Fruit fly (Drosophila melanogaster): ENCODE results near the gene CG43638.

Gene CG43638

DNA sequence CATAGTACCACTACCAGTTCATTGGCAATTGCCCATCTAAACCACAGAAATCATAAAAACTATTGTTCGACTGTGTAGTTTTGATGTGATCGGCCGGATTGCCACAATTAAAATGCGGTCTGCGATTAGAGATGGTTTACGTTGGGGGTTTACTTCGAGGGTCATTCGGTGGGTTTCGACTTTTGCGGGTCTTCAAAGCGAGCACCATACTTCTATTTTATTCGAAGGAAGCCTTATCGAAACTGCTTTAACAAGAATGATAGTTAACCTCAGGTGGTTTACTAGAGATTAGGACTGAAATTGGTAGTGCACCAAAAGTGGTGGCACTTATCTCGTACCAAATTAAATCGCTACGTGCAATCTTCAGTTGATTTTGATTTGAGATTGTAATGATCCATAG, 33.6 kb downstream of the CG43638 start:
- TF ChIP-seq Ets98B (GFP tag; IDR thresholded peaks at IDR 0.05): no peak
- TF ChIP-seq CG15710 (tag; optimal IDR thresholded peaks at IDR 0.05): no peak
- TF ChIP-seq CG13204 (GFP tag; optimal IDR thresholded peaks at IDR 0.05): no peak
- TF ChIP-seq CG8159 (tag; optimal IDR thresholded peaks at IDR 0.05): no peak

DNA sequence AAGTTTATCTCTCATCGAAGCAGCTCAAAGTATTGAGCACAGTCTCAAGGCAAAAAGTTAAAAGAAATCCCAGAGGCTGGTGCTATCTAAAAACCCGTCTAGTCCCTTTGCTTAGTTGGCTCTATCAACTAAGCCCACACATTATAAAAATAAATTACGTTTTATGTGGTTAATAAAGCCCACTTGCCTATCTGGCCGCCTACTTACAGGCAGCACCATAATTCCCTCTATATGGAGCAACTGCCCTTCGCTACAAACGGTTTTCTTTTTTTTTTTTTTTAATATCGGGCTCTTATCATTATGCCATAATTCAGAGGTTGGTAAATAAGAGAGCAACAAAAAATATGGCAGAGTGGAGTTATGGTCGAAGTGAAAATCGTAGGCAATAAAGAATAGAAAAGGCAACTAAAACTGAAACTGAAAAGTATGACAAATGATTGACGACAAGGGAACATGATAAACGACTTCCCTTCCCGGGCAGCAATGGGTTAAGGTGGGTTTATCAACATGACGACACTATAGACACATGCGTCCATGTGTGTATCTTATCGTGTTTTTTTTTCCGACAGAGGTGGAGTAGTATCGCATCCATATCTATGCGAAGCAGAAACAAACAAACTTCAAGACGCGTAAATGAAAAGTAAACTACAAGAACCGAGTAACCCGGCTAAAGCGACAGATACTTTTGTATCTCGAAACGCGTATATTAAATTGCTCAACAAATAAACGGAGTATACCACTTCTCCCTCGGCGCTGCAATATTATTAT, 34.4 kb downstream of the CG43638 start:
- TF ChIP-seq CG14655 (GFP tag; optimal IDR thresholded peaks at IDR 0.05) (no peak), CG8159 (tag; optimal IDR thresholded peaks at IDR 0.05) (peak; percentile 14), EcR (GFP tag; optimal IDR thresholded peaks at IDR 0.05) (peak; percentile 26)

DNA sequence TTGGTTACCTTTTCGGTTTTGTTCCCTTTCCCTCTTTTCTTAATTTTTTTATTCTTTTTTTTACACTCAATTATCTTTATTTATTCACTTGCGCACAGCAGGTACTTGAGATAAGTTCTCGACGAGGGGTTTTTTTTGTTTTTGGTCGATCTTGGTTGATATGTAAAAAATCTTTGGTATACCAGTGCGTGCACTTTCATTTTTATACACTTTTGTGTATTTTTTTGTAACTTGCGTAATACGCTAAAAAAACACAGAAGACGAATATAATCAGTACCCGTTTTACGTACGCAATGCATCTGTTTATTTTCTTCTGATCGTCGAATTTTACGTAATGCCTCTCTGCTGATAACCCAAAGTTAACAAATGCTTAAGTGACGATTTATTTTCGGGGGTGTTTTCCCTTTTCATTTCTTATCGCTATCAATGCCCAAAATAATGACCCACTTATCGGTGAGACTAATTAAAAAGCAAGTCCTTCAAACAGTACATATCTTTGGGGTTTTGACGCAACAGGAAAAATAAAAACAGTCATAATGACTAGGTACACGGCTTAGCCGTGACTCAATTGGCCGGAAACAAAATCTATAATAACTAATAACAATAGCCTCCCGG, 35.0 kb downstream of the CG43638 start:
- TF ChIP-seq gl (tag; optimal IDR thresholded peaks at IDR 0.05) (no peak), D1 (tag; optimal IDR thresholded peaks at IDR 0.05) (no peak), Pif1B (GFP tag; optimal IDR thresholded peaks at IDR 0.05) (no peak), CG32121 (GFP tag; IDR thresholded peaks at IDR 0.05) (no peak), Pif1A (GFP tag; optimal IDR thresholded peaks at IDR 0.05) (no peak), CG8301 (tag; optimal IDR thresholded peaks at IDR 0.05) (no peak), CG12605 (GFP tag; IDR thresholded peaks at IDR 0.05) (no peak), CG15710 (tag; optimal IDR thresholded peaks at IDR 0.05) (no peak), CG10348 (GFP tag; IDR thresholded peaks at IDR 0.05) (no peak)

- TF ChIP-seq CG10348 (GFP tag; IDR thresholded peaks at IDR 0.05) (no peak), CG9948 (tag; optimal IDR thresholded peaks at IDR 0.05) (no peak), CG8159 (tag; optimal IDR thresholded peaks at IDR 0.05) (no peak), Ets98B (GFP tag; IDR thresholded peaks at IDR 0.05) (no peak), CG8301 (tag; optimal IDR thresholded peaks at IDR 0.05) (no peak), CG14655 (GFP tag; optimal IDR thresholded peaks at IDR 0.05) (no peak), CG34367 (tag; optimal IDR thresholded peaks at IDR 0.05) (no peak), gl (tag; optimal IDR thresholded peaks at IDR 0.05) (no peak), CG15710 (tag; optimal IDR thresholded peaks at IDR 0.05) (no peak), CG4496 (GFP tag; IDR thresholded peaks at IDR 0.05) (no peak), CG12605 (GFP tag; IDR thresholded peaks at IDR 0.05) (no peak), fd96Ca (GFP tag; IDR thresholded peaks at IDR 0.05) (no peak), D1 (tag; optimal IDR thresholded peaks at IDR 0.05) (no peak), CG13204 (GFP tag; optimal IDR thresholded peaks at IDR 0.05) (no peak)
These were observed 36.0 kb downstream of the CG43638 start for dm6 chr3L:12080423-12080822.

dm6 chr3L:12081679-12082520, 37.5 kb downstream of the CG43638 start, which contains the start of gene Sema5c:
Gene Sema5c, minus strand, starts transcription at chr3L:12081830.
- peak; percentile 58 for TF ChIP-seq CG17806 (tag; optimal IDR thresholded peaks at IDR 0.05)
- TF ChIP-seq CG9948 (tag; optimal IDR thresholded peaks at IDR 0.05): peak; percentile 78
- peak; percentile 68 for TF ChIP-seq CG14655 (GFP tag; optimal IDR thresholded peaks at IDR 0.05)
- peak; percentile 69 for TF ChIP-seq Snoo (tag; optimal IDR thresholded peaks at IDR 0.05)
- peak; percentile 53; the same call in 2 of the 3 replicates for TF ChIP-seq fd96Ca (GFP tag; IDR thresholded peaks at IDR 0.05)
- TF ChIP-seq CG32121 (GFP tag; IDR thresholded peaks at IDR 0.05): peak; percentile 40; the same call in 1 of the 2 replicates
- TF ChIP-seq CG8301 (tag; optimal IDR thresholded peaks at IDR 0.05): peak; percentile 12
- TF ChIP-seq CG4496 (GFP tag; IDR thresholded peaks at IDR 0.05): peak; percentile 84
- TF ChIP-seq EcR (GFP tag; optimal IDR thresholded peaks at IDR 0.05): peak; percentile 79
- TF ChIP-seq CG34367 (tag; optimal IDR thresholded peaks at IDR 0.05): peak; percentile 52
- peak; percentile 76 for TF ChIP-seq CG15710 (tag; optimal IDR thresholded peaks at IDR 0.05)
- TF ChIP-seq rn (GFP tag; IDR thresholded peaks at IDR 0.05): peak; percentile 55
- no peak for TF ChIP-seq D1 (tag; optimal IDR thresholded peaks at IDR 0.05)
- TF ChIP-seq Pif1B (GFP tag; optimal IDR thresholded peaks at IDR 0.05): peak; percentile 71
- peak; percentile 63 for TF ChIP-seq gl (tag; optimal IDR thresholded peaks at IDR 0.05)
- peak; percentile 86 for TF ChIP-seq CG8159 (tag; optimal IDR thresholded peaks at IDR 0.05)
- TF ChIP-seq CG10348 (GFP tag; IDR thresholded peaks at IDR 0.05): no peak
- peak; percentile 72 for TF ChIP-seq Ets98B (GFP tag; IDR thresholded peaks at IDR 0.05)
- peak; percentile 32 for TF ChIP-seq CG13204 (GFP tag; optimal IDR thresholded peaks at IDR 0.05)
- TF ChIP-seq Pif1A (GFP tag; optimal IDR thresholded peaks at IDR 0.05): peak; percentile 30
- peak; percentile 81 for TF ChIP-seq CG12605 (GFP tag; IDR thresholded peaks at IDR 0.05)

- no peak for TF ChIP-seq EcR (GFP tag; optimal IDR thresholded peaks at IDR 0.05)
- TF ChIP-seq CG12605 (GFP tag; IDR thresholded peaks at IDR 0.05): 0 out of 2 replicates have a peak, but pooled peaks have one; percentile 7
These were observed 38.1 kb downstream of the CG43638 start for dm6 chr3L:12082521-12082841.

Measured in whole organism, pupa.